Fruit fly (Drosophila melanogaster): ENCODE data around the gene Npl4.

Gene Npl4

DNA sequence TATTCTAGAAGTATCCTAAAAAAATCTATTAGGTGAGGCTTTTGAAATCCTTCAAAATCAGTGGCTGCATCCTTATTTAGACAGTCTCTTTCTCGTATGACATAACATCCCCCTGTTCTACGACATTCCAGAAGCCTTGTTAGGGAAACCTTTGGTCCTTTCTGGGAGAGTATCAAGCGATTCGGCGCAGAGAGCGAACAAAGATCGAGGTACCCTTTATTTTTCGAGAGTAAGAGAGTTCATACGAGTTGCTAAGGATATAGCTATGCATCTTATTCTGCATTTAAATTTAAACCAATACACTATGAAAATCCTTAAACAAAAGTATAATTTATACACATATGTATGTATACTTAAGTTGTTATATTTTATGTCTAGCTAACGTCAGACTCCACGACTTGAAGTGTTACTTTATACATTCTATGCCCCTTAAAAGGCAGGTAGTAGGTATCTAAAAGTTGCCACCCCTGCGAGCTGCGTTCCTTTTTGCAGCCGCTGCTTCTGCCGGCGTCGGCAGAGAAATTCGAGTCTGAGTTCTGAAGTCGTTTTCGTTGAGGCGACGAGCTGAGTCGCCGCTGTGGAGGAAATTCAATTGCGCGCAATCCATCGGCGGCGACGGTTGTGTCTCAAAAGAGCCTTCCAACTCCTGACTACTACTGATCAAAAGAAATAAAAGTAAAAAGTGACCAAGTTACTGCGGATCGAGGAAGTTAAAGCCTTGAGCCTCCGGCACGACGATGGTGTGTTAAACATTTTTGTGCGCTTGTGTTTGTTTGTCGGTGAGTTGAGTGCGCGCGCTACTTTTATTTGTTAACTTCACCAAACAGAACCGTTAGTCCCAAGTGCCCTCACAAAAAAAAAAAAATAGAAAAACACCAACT is 13.1 kb upstream of the Npl4 start, which contains the start of gene jigr1 (continued):
- TF ChIP-seq Doc2 (GFP tag; IDR thresholded peaks at IDR 0.05) (no peak), CG32772 (GFP tag; IDR thresholded peaks at IDR 0.05) (no peak), chinmo (GFP tag; IDR thresholded peaks at IDR 0.05; ENCODE audit: partially characterized antibody) (no peak), repo (GFP tag; optimal IDR thresholded peaks at IDR 0.05) (no peak), Poxn (GFP tag; IDR thresholded peaks at IDR 0.05) (no peak), da (GFP tag; optimal IDR thresholded peaks at IDR 0.05) (no peak), dmrt99B (tag; optimal IDR thresholded peaks at IDR 0.05) (no peak), CG11560 (tag; IDR thresholded peaks at IDR 0.05) (no peak), CG8388 (GFP tag; optimal IDR thresholded peaks at IDR 0.05) (peak; percentile 37), CG34224 (GFP tag; IDR thresholded peaks at IDR 0.05; ENCODE audit: partially characterized antibody) (no peak), croc (GFP tag; conservative IDR thresholded peaks at IDR 0.05) (no peak), CG6683 (GFP tag; optimal IDR thresholded peaks at IDR 0.05) (no peak), Bteb2 (GFP tag; optimal IDR thresholded peaks at IDR 0.05) (no peak), D (optimal IDR thresholded peaks at IDR 0.05) (no peak), D (GFP tag; optimal IDR thresholded peaks at IDR 0.05) (peak; percentile 48), inv (GFP tag; IDR thresholded peaks at IDR 0.05; ENCODE audit: partially characterized antibody) (no peak), CG15011 (GFP tag; optimal IDR thresholded peaks at IDR 0.05) (no peak), ssp (GFP tag; IDR thresholded peaks at IDR 0.05) (no peak), CG17829 (tag; optimal IDR thresholded peaks at IDR 0.05) (peak; percentile 83), CG12219 (GFP tag; optimal IDR thresholded peaks at IDR 0.05) (no peak), slou (GFP tag; optimal IDR thresholded peaks at IDR 0.05) (no peak), grau (tag; optimal IDR thresholded peaks at IDR 0.05) (peak; percentile 39), CG2202 (tag; optimal IDR thresholded peaks at IDR 0.05) (peak; percentile 32), lbe (GFP tag; optimal IDR thresholded peaks at IDR 0.05) (peak; percentile 51), ftz-f1 (GFP tag; optimal IDR thresholded peaks at IDR 0.05) (no peak), luna (GFP tag; optimal IDR thresholded peaks at IDR 0.05) (no peak), H15 (GFP tag; IDR thresholded peaks at IDR 0.05) (no peak), dpn (GFP tag; optimal IDR thresholded peaks at IDR 0.05) (peak in 1 of 2 experiments; percentile 1), CG14014 (GFP tag; IDR thresholded peaks at IDR 0.05) (no peak), CG14710 (tag; optimal IDR thresholded peaks at IDR 0.05) (peak; percentile 69), ato (GFP tag; IDR thresholded peaks at IDR 0.05; ENCODE audit: partially characterized antibody) (no peak), B-H2 (GFP tag; optimal IDR thresholded peaks at IDR 0.05) (no peak), CG4360 (GFP tag; IDR thresholded peaks at IDR 0.05) (no peak), Oaz (GFP tag; IDR thresholded peaks at IDR 0.05) (no peak), NfI (GFP tag; optimal IDR thresholded peaks at IDR 0.05) (no peak), CG12942 (GFP tag; optimal IDR thresholded peaks at IDR 0.05) (no peak), sc (optimal IDR thresholded peaks at IDR 0.05) (no peak), sc (GFP tag; optimal IDR thresholded peaks at IDR 0.05) (peak; percentile 44), Bgb (GFP tag; IDR thresholded peaks at IDR 0.05; ENCODE audit: partially characterized antibody) (no peak), cato (GFP tag; optimal IDR thresholded peaks at IDR 0.05; ENCODE audit: borderline replicate concordance) (no peak), Trl (optimal IDR thresholded peaks at IDR 0.05) (peak in 1 of 2 experiments; percentile 10), Trl (GFP tag; optimal IDR thresholded peaks at IDR 0.05) (no peak), D19B (GFP tag; optimal IDR thresholded peaks at IDR 0.05) (peak; percentile 91), gfzf (GFP tag; optimal IDR thresholded peaks at IDR 0.05) (no peak), CG13894 (tag; optimal IDR thresholded peaks at IDR 0.05) (no peak), CG6791 (GFP tag; IDR thresholded peaks at IDR 0.05; ENCODE audit: partially characterized antibody) (no peak), Ada2b (GFP tag; IDR thresholded peaks at IDR 0.05) (no peak), CG17568 (GFP tag; optimal IDR thresholded peaks at IDR 0.05) (peak; percentile 22), CG13123 (GFP tag; optimal IDR thresholded peaks at IDR 0.05) (no peak), Hr51 (GFP tag; optimal IDR thresholded peaks at IDR 0.05) (no peak)
